Fruit fly (Drosophila melanogaster) S2 (cell line): Measurements from ENCODE around the gene CG14282.

ENCODE experiments used
- CG8478 ChIP-seq: fragments of >200 bp; optimal IDR thresholded peaks from 2 replicates; lab custom pipeline; 2018
- CTCF ChIP-seq, 2 experiments: fragments of >200 bp; optimal IDR thresholded peaks; 2 replicates each; lab custom pipeline; 2018

DNA sequence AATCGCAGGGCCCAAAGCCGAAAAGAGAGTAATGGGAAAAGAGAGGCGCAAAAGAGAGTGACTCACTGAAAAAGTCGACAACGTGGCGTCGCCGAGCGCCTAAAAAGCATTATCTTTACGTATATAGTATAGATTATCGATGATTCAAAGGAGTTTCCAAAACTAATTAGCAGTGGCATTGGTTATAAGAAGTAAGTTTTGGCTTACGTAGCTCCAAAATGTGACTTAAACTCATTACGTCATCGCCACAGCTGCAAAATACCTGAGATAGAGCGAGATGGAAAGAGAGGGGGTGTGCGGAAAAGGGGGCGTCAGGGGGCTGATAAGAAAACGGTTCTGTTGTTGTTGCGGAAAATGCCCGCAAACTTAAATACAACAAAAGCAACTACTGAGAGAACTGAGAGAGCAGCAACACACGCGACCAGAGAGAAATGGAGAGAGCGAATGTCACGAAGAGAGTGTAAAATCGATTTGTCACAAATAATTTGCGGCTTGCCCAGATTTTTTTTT lies 48.7 kb downstream of the CG14282 start:
- no peak for TF ChIP-seq CG8478 (lab: Kevin White, UChicago)
- no peak for TF ChIP-seq CTCF (optimal IDR thresholded peaks at IDR 0.05; lab: Kevin White, UChicago)
